Fruit fly (Drosophila melanogaster) whole organism, embryonic: ENCODE results near the gene CG9667.
A peak's percentile ranks its signal among the peaks of the same experiment; 100 is the strongest.

Experiments used
- Ada2b ChIP-seq: fragments of 200-800 bp; sonication (Bioruptor generic); IDR thresholded peaks from 2 replicates; pipeline ENCODE4 v1.3.6; 2022; ENCODE audit warnings: missing biosample characterization, missing genetic modification characterization
- Antp ChIP-seq: fragments of 200-800 bp; sonication (Bioruptor generic); optimal IDR thresholded peaks from 3 replicates; lab custom pipeline; 2016; ENCODE audit warnings: missing biosample characterization, missing genetic modification characterization
- Blimp-1 ChIP-seq: fragments of 200-800 bp; sonication (Bioruptor generic); optimal IDR thresholded peaks from 3 replicates; lab custom pipeline; 2018; ENCODE audit warnings: missing biosample characterization, missing genetic modification characterization, mild to moderate bottlenecking, moderate library complexity, missing genetic modification reagents
- CG11560 ChIP-seq: fragments of 200-800 bp; sonication (Bioruptor generic); IDR thresholded peaks from 3 replicates; pipeline ENCODE4 v1.3.6; 2022; ENCODE audit warnings: missing biosample characterization, missing genetic modification characterization
- CG1602 ChIP-seq: fragments of 200-800 bp; sonication (Bioruptor generic); optimal IDR thresholded peaks from 3 replicates; lab custom pipeline; 2016; ENCODE audit warnings: missing biosample characterization, missing genetic modification characterization
- CG17829 ChIP-seq: fragments of 200-800 bp; optimal IDR thresholded peaks from 2 replicates; lab custom pipeline; 2019; ENCODE audit warnings: missing biosample characterization, mild to moderate bottlenecking, missing genetic modification characterization, moderate library complexity
- CG30403 ChIP-seq: fragments of 200-800 bp; sonication (Bioruptor generic); optimal IDR thresholded peaks from 3 replicates; lab custom pipeline; 2016; ENCODE audit warnings: missing biosample characterization, missing genetic modification characterization
- CG31441 ChIP-seq: fragments of 200-800 bp; sonication (Bioruptor generic); IDR thresholded peaks from 2 replicates; pipeline ENCODE4 v1.3.6; 2022; ENCODE audit warnings: missing biosample characterization, missing genetic modification characterization
- CG3163 ChIP-seq: fragments of 200-800 bp; sonication (Bioruptor generic); optimal IDR thresholded peaks from 3 replicates; lab custom pipeline; 2016; ENCODE audit warnings: missing biosample characterization, missing genetic modification characterization
- CG32772 ChIP-seq: fragments of 200-800 bp; sonication (Bioruptor generic); IDR thresholded peaks from 2 replicates; pipeline ENCODE4 v1.3.6; 2022; ENCODE audit warnings: missing biosample characterization, missing genetic modification characterization
- CG34422 ChIP-seq: fragments of 200-800 bp; sonication (Bioruptor generic); IDR thresholded peaks from 3 replicates; pipeline ENCODE4 v1.3.6; 2022; ENCODE audit warnings: missing biosample characterization, missing genetic modification characterization
- CG4404 ChIP-seq: fragments of 200-800 bp; sonication (Bioruptor generic); IDR thresholded peaks from 2 replicates; pipeline ENCODE4 v1.3.6; 2022; ENCODE audit warnings: missing biosample characterization, missing genetic modification characterization
- CG6254 ChIP-seq: fragments of 200-800 bp; sonication (Bioruptor generic); optimal IDR thresholded peaks from 3 replicates; lab custom pipeline; 2017; ENCODE audit warnings: mild to moderate bottlenecking, missing biosample characterization, missing genetic modification reagents, missing genetic modification characterization
- CG6654 ChIP-seq: fragments of 200-800 bp; sonication (Bioruptor generic); optimal IDR thresholded peaks from 2 replicates; lab custom pipeline; 2017; ENCODE audit warnings: missing biosample characterization, mild to moderate bottlenecking, missing genetic modification characterization
- CG6689 ChIP-seq: fragments of 200-800 bp; sonication (Bioruptor generic); IDR thresholded peaks from 2 replicates; pipeline ENCODE4 v1.3.6; 2022; ENCODE audit warnings: missing biosample characterization, missing genetic modification characterization
- CG7786 ChIP-seq: fragments of 200-800 bp; sonication (Bioruptor generic); optimal IDR thresholded peaks from 2 replicates; lab custom pipeline; 2016; ENCODE audit warnings: missing biosample characterization, missing genetic modification characterization
- CG8359 ChIP-seq: fragments of 200-800 bp; sonication (Bioruptor generic); optimal IDR thresholded peaks from 2 replicates; lab custom pipeline; 2017; ENCODE audit warnings: missing biosample characterization, mild to moderate bottlenecking, missing genetic modification characterization, borderline replicate concordance
- CG8388 ChIP-seq: fragments of 200-800 bp; sonication (Bioruptor generic); optimal IDR thresholded peaks from 2 replicates; lab custom pipeline; 2019; ENCODE audit warnings: missing biosample characterization, mild to moderate bottlenecking, missing genetic modification characterization, moderate library complexity
- CG9727 ChIP-seq: fragments of 200-800 bp; sonication (Bioruptor generic); optimal IDR thresholded peaks from 3 replicates; lab custom pipeline; 2017; ENCODE audit warnings: missing biosample characterization, mild to moderate bottlenecking, missing genetic modification characterization
- CG9797 ChIP-seq: fragments of 200-800 bp; sonication (Bioruptor generic); optimal IDR thresholded peaks from 3 replicates; lab custom pipeline; 2018; ENCODE audit warnings: missing biosample characterization, mild to moderate bottlenecking, missing genetic modification characterization
- CoRest ChIP-seq: fragments of 200-800 bp; sonication (Bioruptor generic); optimal IDR thresholded peaks from 3 replicates; lab custom pipeline; 2018; ENCODE audit warnings: missing biosample characterization, mild to moderate bottlenecking, missing genetic modification characterization, moderate library complexity
- D19A ChIP-seq: fragments of 200-800 bp; optimal IDR thresholded peaks from 3 replicates; lab custom pipeline; 2019; ENCODE audit warnings: missing biosample characterization, mild to moderate bottlenecking, missing genetic modification characterization, moderate library complexity
- Dbx ChIP-seq: fragments of 200-800 bp; sonication (Bioruptor generic); IDR thresholded peaks from 3 replicates; pipeline ENCODE4 v1.3.6; 2022; ENCODE audit warnings: missing biosample characterization, missing genetic modification characterization
- E2f2 ChIP-seq: fragments of 200-800 bp; sonication (Bioruptor generic); IDR thresholded peaks from 2 replicates; pipeline ENCODE4 v1.3.6; 2022; ENCODE audit warnings: missing biosample characterization, missing genetic modification characterization
- Fer3 ChIP-seq: fragments of 200-800 bp; sonication (Bioruptor generic); optimal IDR thresholded peaks from 2 replicates; lab custom pipeline; 2018; ENCODE audit warnings: missing biosample characterization, mild to moderate bottlenecking, missing genetic modification characterization, moderate library complexity
- Hsf ChIP-seq: fragments of 200-800 bp; sonication (Bioruptor generic); optimal IDR thresholded peaks from 3 replicates; lab custom pipeline; 2016; ENCODE audit warnings: missing biosample characterization, missing genetic modification characterization
- Mes4 ChIP-seq: fragments of 200-800 bp; sonication (Bioruptor generic); optimal IDR thresholded peaks from 2 replicates; lab custom pipeline; 2016; ENCODE audit warnings: missing biosample characterization, missing genetic modification characterization
- NfI ChIP-seq: fragments of 200-800 bp; sonication (Bioruptor generic); optimal IDR thresholded peaks from 3 replicates; lab custom pipeline; 2018; ENCODE audit warnings: missing biosample characterization, mild to moderate bottlenecking, missing genetic modification characterization, moderate library complexity
- Ptx1 ChIP-seq: fragments of 200-800 bp; sonication (Bioruptor generic); IDR thresholded peaks from 2 replicates; pipeline ENCODE4 v1.3.6; 2022; ENCODE audit warnings: missing biosample characterization, missing genetic modification characterization
- Sox100B ChIP-seq: fragments of 200-800 bp; sonication (Bioruptor generic); optimal IDR thresholded peaks from 3 replicates; lab custom pipeline; 2018; ENCODE audit warnings: missing biosample characterization, mild to moderate bottlenecking, missing genetic modification characterization
- Sox102F ChIP-seq: fragments of 200-800 bp; sonication (Bioruptor generic); optimal IDR thresholded peaks from 2 replicates; lab custom pipeline; 2018; ENCODE audit warnings: missing biosample characterization, mild to moderate bottlenecking, missing genetic modification characterization, moderate library complexity
- Sry-β ChIP-seq: fragments of 200-800 bp; sonication (Bioruptor generic); optimal IDR thresholded peaks from 2 replicates; lab custom pipeline; 2018; ENCODE audit warnings: missing biosample characterization, mild to moderate bottlenecking, missing genetic modification characterization, moderate library complexity
- Taf1 ChIP-seq: fragments of 200-800 bp; sonication (Bioruptor generic); IDR thresholded peaks from 2 replicates; pipeline ENCODE4 v1.3.6; 2022; ENCODE audit warnings: missing biosample characterization, missing genetic modification characterization
- ase ChIP-seq: fragments of 200-800 bp; sonication (Bioruptor generic); IDR thresholded peaks from 3 replicates; pipeline ENCODE4 v1.3.6; 2022; ENCODE audit warnings: missing biosample characterization, missing genetic modification characterization
- bab2 ChIP-seq: fragments of 200-800 bp; sonication (Bioruptor generic); optimal IDR thresholded peaks from 2 replicates; lab custom pipeline; 2016; ENCODE audit warnings: missing biosample characterization, missing genetic modification characterization
- croc ChIP-seq: fragments of 200-800 bp; sonication (Bioruptor generic); conservative IDR thresholded peaks from 3 replicates; pipeline ENCODE4 v1.3.6; 2022; ENCODE audit warnings: missing biosample characterization, missing genetic modification characterization
- disco-r ChIP-seq: fragments of 200-800 bp; sonication (Bioruptor generic); optimal IDR thresholded peaks from 2 replicates; lab custom pipeline; 2016; ENCODE audit warnings: missing biosample characterization, missing genetic modification characterization
- fd96Cb ChIP-seq: fragments of 200-800 bp; sonication (Bioruptor generic); optimal IDR thresholded peaks from 2 replicates; lab custom pipeline; 2018; ENCODE audit warnings: missing biosample characterization, mild to moderate bottlenecking, missing genetic modification characterization, moderate library complexity
- gcm2 ChIP-seq: fragments of 200-800 bp; sonication (Bioruptor generic); optimal IDR thresholded peaks from 2 replicates; lab custom pipeline; 2016; ENCODE audit warnings: missing biosample characterization, missing genetic modification characterization
- gem ChIP-seq: fragments of 200-800 bp; sonication (Bioruptor generic); optimal IDR thresholded peaks from 2 replicates; lab custom pipeline; 2019; ENCODE audit warnings: missing biosample characterization, mild to moderate bottlenecking, missing genetic modification characterization, moderate library complexity
- her ChIP-seq: fragments of 200-800 bp; sonication (Bioruptor generic); optimal IDR thresholded peaks from 2 replicates; lab custom pipeline; 2016; ENCODE audit warnings: missing biosample characterization, missing genetic modification characterization
- lola ChIP-seq, 3 experiments: fragments of >200 bp in 2 of 3; fragments of 200-800 bp in 1 of 3; sonication (Bioruptor generic) in 1 of 3; optimal IDR thresholded peaks; 2 replicates each; lab custom pipeline; 2017 to 2019; ENCODE audit warnings: missing biosample characterization in 3 of 3, missing genetic modification characterization in 3 of 3, mild to moderate bottlenecking in 1 of 3, moderate library complexity in 1 of 3
- pho ChIP-seq: fragments of 200-800 bp; sonication (Bioruptor generic); optimal IDR thresholded peaks from 2 replicates; lab custom pipeline; 2016; ENCODE audit warnings: missing biosample characterization, missing genetic modification characterization
- row ChIP-seq: fragments of 200-800 bp; sonication (Bioruptor generic); IDR thresholded peaks from 3 replicates; pipeline ENCODE4 v1.3.6; 2022; ENCODE audit warnings: missing biosample characterization, missing genetic modification characterization
- shn ChIP-seq: fragments of 200-800 bp; sonication (Bioruptor generic); optimal IDR thresholded peaks from 3 replicates; lab custom pipeline; 2016; ENCODE audit warnings: missing biosample characterization, missing genetic modification characterization
- stc ChIP-seq: fragments of 200-800 bp; sonication (Bioruptor generic); IDR thresholded peaks from 2 replicates; pipeline ENCODE4 v1.3.6; 2022; ENCODE audit warnings: missing biosample characterization, missing genetic modification characterization
- twi ChIP-seq: fragments of 200-800 bp; optimal IDR thresholded peaks from 2 replicates; lab custom pipeline; 2019; ENCODE audit warnings: missing biosample characterization, mild to moderate bottlenecking, missing genetic modification characterization, moderate library complexity
- unc-4 ChIP-seq: fragments of 200-800 bp; sonication (Bioruptor generic); IDR thresholded peaks from 2 replicates; pipeline ENCODE4 v1.3.6; 2022; ENCODE audit warnings: missing biosample characterization, missing genetic modification characterization; ENCODE audit not compliant: partially characterized antibody
- unpg ChIP-seq: fragments of 200-800 bp; sonication (Bioruptor generic); optimal IDR thresholded peaks from 3 replicates; lab custom pipeline; 2018; ENCODE audit warnings: missing biosample characterization, mild to moderate bottlenecking, missing genetic modification characterization, moderate library complexity

Gene CG9667

dm6 chr3R:8171489-8172161, 45.5 kb upstream of the CG9667 start (continued):
- TF ChIP-seq Mes4, result peak; percentile 41
- TF ChIP-seq D19A (tag; lab: Kevin White, UChicago), result peak; percentile 26
- no peak for TF ChIP-seq CG9797
- TF ChIP-seq Blimp-1, result peak; percentile 56
- peak; percentile 39 for TF ChIP-seq CG6254 (GFP tag; lab: Kevin White, UChicago)
- peak; percentile 57 for TF ChIP-seq fd96Cb (tag; lab: Kevin White, UChicago)
- no peak for TF ChIP-seq Taf1 (GFP tag; lab: Robert Waterston, UW)
- TF ChIP-seq CG4404 (GFP tag; lab: Robert Waterston, UW), result peak; percentile 42
- peak; percentile 50 for TF ChIP-seq CG30403 (GFP tag; lab: Kevin White, UChicago)
- peak; percentile 60 for TF ChIP-seq row (GFP tag; lab: Robert Waterston, UW)
- TF ChIP-seq CG17829 (tag; lab: Kevin White, UChicago), result peak; percentile 37
- TF ChIP-seq unc-4, result no peak
- TF ChIP-seq CG7786 (GFP tag; lab: Kevin White, UChicago), result peak; percentile 14
- peak; percentile 5 for TF ChIP-seq bab2
- TF ChIP-seq CG3163 (GFP tag; lab: Kevin White, UChicago), result peak; percentile 15
- TF ChIP-seq Sox100B (GFP tag; lab: Kevin White, UChicago), result peak; percentile 33
- TF ChIP-seq ase (GFP tag; lab: Robert Waterston, UW), result 0 out of 3 replicates have a peak, but pooled peaks have one; percentile 32
- peak; percentile 73 for TF ChIP-seq Ptx1
- no peak for TF ChIP-seq her (GFP tag; lab: Kevin White, UChicago)
- peak; percentile 24 for TF ChIP-seq CG8359
- peak; percentile 75 for TF ChIP-seq gem (tag; lab: Kevin White, UChicago)
- no peak for TF ChIP-seq twi (tag; lab: Kevin White, UChicago)
- no peak for TF ChIP-seq CG34422 (GFP tag; lab: Robert Waterston, UW)
- TF ChIP-seq CG31441, result peak; percentile 74
- peak; percentile 20 for TF ChIP-seq Hsf (GFP tag; lab: Kevin White, UChicago)
- TF ChIP-seq Ada2b, result no peak
- peak; percentile 36 for TF ChIP-seq CG1602 (GFP tag; lab: Kevin White, UChicago)
- 0 out of 3 replicates have a peak, but pooled peaks have one; percentile 23 for TF ChIP-seq croc (GFP tag; lab: Robert Waterston, UW)
- peak; percentile 42 for TF ChIP-seq CG8388 (GFP tag; lab: Kevin White, UChicago)
- no peak for TF ChIP-seq pho (GFP tag; lab: Kevin White, UChicago)
- peak; percentile 72 for TF ChIP-seq Sox102F (GFP tag; lab: Kevin White, UChicago)
- TF ChIP-seq CoRest (tag; lab: Kevin White, UChicago), result peak; percentile 30
- TF ChIP-seq E2f2 (GFP tag; lab: Robert Waterston, UW), result peak; percentile 18; the same call in 1 of the 2 replicates
- peak; percentile 1 for TF ChIP-seq gcm2 (GFP tag; lab: Kevin White, UChicago)
- no peak for TF ChIP-seq CG6654
- TF ChIP-seq CG9727 (GFP tag; lab: Kevin White, UChicago), result peak; percentile 59
- no peak for TF ChIP-seq Dbx (GFP tag; lab: Robert Waterston, UW)
- TF ChIP-seq Fer3, result no peak
- TF ChIP-seq NfI, result no peak
- peak; percentile 14 for TF ChIP-seq disco-r (GFP tag; lab: Kevin White, UChicago)
- TF ChIP-seq Antp (GFP tag; lab: Kevin White, UChicago), result peak; percentile 36
- no peak for TF ChIP-seq CG11560 (tag; lab: Robert Waterston, UW)
- TF ChIP-seq Sry-β (GFP tag; lab: Kevin White, UChicago), result no peak
- TF ChIP-seq lola (GFP tag; optimal IDR thresholded peaks at IDR 0.05; lab: Kevin White, UChicago), result peak in 1 of 3 experiments; percentile 40
- peak; percentile 61 for TF ChIP-seq unpg
- peak; percentile 40; the same call in 1 of the 2 replicates for TF ChIP-seq CG32772 (GFP tag; lab: Robert Waterston, UW)
- TF ChIP-seq shn (GFP tag; lab: Kevin White, UChicago), result peak; percentile 21
- TF ChIP-seq stc, result peak; percentile 27; the same call in 1 of the 2 replicates
- 0 out of 2 replicates have a peak, but pooled peaks have one; percentile 14 for TF ChIP-seq CG6689
